Fruit fly (Drosophila melanogaster) whole organism, prepupa: Measurements from ENCODE around the gene CG31195.

Experiments
- CG1621 ChIP-seq: fragments of 200-800 bp; sonication (Bioruptor generic); optimal IDR thresholded peaks from 3 replicates; lab custom pipeline; 2018; ENCODE audit warnings: missing biosample characterization, mild to moderate bottlenecking, missing genetic modification characterization
- CG3919 ChIP-seq: fragments of 200-800 bp; sonication (Bioruptor generic); optimal IDR thresholded peaks from 3 replicates; lab custom pipeline; 2016; ENCODE audit warnings: missing biosample characterization, missing genetic modification characterization
- CG8119 ChIP-seq: fragments of 200-800 bp; sonication (Bioruptor generic); IDR thresholded peaks from 3 replicates; pipeline ENCODE4 v1.3.6; 2022; ENCODE audit warnings: missing biosample characterization, missing genetic modification characterization
- fd59A ChIP-seq: fragments of 200-800 bp; sonication (Bioruptor generic); optimal IDR thresholded peaks from 2 replicates; lab custom pipeline; 2017; ENCODE audit warnings: missing biosample characterization, mild to moderate bottlenecking, missing genetic modification characterization, missing genetic modification reagents
- fd85E ChIP-seq: fragments of 200-800 bp; sonication (Bioruptor generic); optimal IDR thresholded peaks from 3 replicates; lab custom pipeline; 2016; ENCODE audit warnings: missing biosample characterization, missing genetic modification characterization

DNA sequence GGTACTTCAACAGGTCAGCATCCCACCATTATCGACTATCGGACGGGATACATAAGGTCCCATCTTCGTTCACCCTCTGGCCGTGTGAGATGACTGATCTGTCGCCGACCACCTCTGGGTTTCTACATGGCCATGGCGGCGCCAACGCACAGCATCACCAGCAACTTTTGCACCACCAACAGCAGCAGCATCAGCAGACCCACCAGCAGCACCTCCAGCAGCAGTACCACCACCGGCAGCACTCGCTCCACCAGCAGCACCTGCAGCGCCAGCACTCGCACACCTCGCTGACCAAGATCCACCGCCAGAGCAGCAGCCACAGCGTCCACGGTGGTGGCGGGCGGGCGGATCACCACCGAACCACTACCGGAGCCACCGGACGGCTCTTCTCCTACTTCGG is 7.2 kb downstream of the CG31195 start:
- no peak for TF ChIP-seq CG8119 (GFP tag; lab: Robert Waterston, UW)
- TF ChIP-seq CG1621 (tag; lab: Kevin White, UChicago): no peak
- TF ChIP-seq fd85E (GFP tag; lab: Kevin White, UChicago): no peak
- no peak for TF ChIP-seq CG3919
- no peak for TF ChIP-seq fd59A (GFP tag; lab: Kevin White, UChicago)
